Worm (Caenorhabditis elegans) whole organism, mixed stage, embryonic: ENCODE measurements around the gene K09F6.3.

Source experiments
- M03D4.4 ChIP-seq: sonication (generic microtip); optimal IDR thresholded peaks from 2 replicates; lab custom pipeline; 2017; ENCODE audit warnings: mild to moderate bottlenecking, missing genetic modification characterization, missing compliant biosample characterization
- blmp-1 ChIP-seq: fragments of 150-350 bp; optimal IDR thresholded peaks from 2 replicates; lab custom pipeline; 2014; ENCODE audit warnings: missing biosample characterization, missing genetic modification characterization
- ceh-83 ChIP-seq: fragments of 200-800 bp; sonication (Bioruptor generic); optimal IDR thresholded peaks from 2 replicates; lab custom pipeline; 2018; ENCODE audit warnings: mild to moderate bottlenecking, missing genetic modification characterization, missing compliant biosample characterization
- ham-2 ChIP-seq: fragments of 200-800 bp; sonication (Bioruptor generic); optimal IDR thresholded peaks from 2 replicates; lab custom pipeline; 2018; ENCODE audit warnings: mild to moderate bottlenecking, missing genetic modification characterization, missing compliant biosample characterization
- nhr-12 ChIP-seq: fragments of 150-350 bp; optimal IDR thresholded peaks from 2 replicates; lab custom pipeline; 2014; ENCODE audit warnings: missing biosample characterization, missing genetic modification characterization
- nhr-237 ChIP-seq: fragments of 150-350 bp; optimal IDR thresholded peaks from 2 replicates; lab custom pipeline; 2014; ENCODE audit warnings: missing biosample characterization, missing genetic modification characterization
- nhr-28 ChIP-seq: fragments of 150-350 bp; optimal IDR thresholded peaks from 2 replicates; lab custom pipeline; 2014; ENCODE audit warnings: missing biosample characterization, missing genetic modification characterization

DNA sequence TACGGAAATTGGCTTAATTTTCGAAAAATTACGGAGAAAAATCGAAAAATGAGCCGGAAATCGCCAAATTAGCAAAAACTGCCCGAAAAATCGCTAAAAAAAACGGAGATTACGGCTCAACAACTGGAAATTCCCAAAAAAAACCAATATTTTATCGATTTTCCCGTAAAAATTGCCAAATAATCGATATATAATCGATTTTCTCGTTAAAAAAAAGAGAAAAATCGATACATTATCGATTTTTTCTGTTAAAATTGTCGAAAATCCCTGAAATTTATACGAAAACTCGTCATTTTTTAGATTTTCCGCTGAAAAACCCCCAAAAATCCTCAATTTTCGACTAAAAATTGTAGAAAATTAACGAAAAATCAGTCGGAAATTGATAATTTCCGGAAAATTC is 18.6 kb upstream of the K09F6.3 start:
- TF ChIP-seq nhr-237 (tag; lab: Kevin White, UChicago), result no peak
- no peak for TF ChIP-seq M03D4.4 (tag; lab: Kevin White, UChicago)
- TF ChIP-seq ceh-83 (GFP tag; lab: Kevin White, UChicago), result no peak
- TF ChIP-seq blmp-1, result no peak
- TF ChIP-seq nhr-28, result no peak
- TF ChIP-seq nhr-12, result no peak
- no peak for TF ChIP-seq ham-2
